Fruit fly (Drosophila melanogaster): ENCODE data around the gene CG42404.

Gene CG42404

DNA sequence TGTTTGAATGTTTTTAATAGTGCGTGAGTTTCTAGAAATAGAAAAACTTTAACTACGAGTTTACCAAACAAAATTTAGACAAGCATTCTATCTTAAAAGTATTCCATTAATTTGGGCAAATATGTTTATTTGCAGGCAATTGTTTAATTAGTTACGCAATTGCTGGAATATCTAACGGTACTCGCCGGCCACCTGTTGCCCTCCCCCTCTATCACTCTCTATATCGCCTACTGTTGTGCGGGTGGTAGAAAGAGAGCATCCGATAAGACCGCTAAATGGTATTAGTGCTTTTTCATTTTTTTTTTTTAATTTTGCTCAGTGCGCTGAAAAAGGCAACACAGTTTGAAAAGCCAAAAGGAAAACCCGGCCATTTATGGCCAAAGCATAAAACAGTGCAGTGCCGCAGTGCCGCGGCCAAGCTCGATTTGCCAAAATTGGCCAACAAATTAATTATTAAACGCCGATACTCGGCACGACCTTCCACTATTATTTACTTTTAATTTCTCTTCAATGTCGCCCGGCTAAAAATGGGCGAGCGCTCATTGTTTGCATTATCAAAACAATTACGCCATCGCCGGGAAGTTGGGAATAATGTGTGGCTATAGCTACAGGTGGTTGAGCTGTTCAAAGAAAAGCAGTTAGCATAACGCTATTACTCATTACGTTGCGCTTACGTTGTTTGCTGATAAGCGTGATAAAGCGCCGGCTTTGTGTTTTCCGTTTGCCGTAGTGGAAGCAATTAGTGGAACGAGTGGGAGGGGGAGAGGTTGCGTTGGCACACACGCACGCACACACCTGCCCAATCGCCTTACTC lies 40.1 kb downstream of the CG42404 start:
- no peak for TF ChIP-seq h (optimal IDR thresholded peaks at IDR 0.05)
- TF ChIP-seq psq (optimal IDR thresholded peaks at IDR 0.05) = no peak
- no peak for TF ChIP-seq ttk (optimal IDR thresholded peaks at IDR 0.05)
- TF ChIP-seq Myc (optimal IDR thresholded peaks at IDR 0.05) = no peak
- no peak for TF ChIP-seq Sin3A (optimal IDR thresholded peaks at IDR 0.05)
- no peak for TF ChIP-seq insv (optimal IDR thresholded peaks at IDR 0.05)

dm6 chr3R:15290642-15291118 lies 40.8 kb downstream of the CG42404 start, which contains the start of gene CG45218:
Gene CG45218, minus strand, starts transcription at chr3R:15290799.
- TF ChIP-seq insv (optimal IDR thresholded peaks at IDR 0.05) (no peak), h (optimal IDR thresholded peaks at IDR 0.05) (no peak), Sin3A (optimal IDR thresholded peaks at IDR 0.05) (no peak), psq (optimal IDR thresholded peaks at IDR 0.05) (no peak), Myc (optimal IDR thresholded peaks at IDR 0.05) (no peak), ttk (optimal IDR thresholded peaks at IDR 0.05) (no peak)

dm6 chr3R:15291551-15292223 lies 41.8 kb downstream of the CG42404 start:
- TF ChIP-seq Sin3A (optimal IDR thresholded peaks at IDR 0.05) = no peak
- TF ChIP-seq insv (optimal IDR thresholded peaks at IDR 0.05) = no peak
- TF ChIP-seq Myc (optimal IDR thresholded peaks at IDR 0.05) = no peak
- no peak for TF ChIP-seq h (optimal IDR thresholded peaks at IDR 0.05)
- TF ChIP-seq ttk (optimal IDR thresholded peaks at IDR 0.05) = no peak
- TF ChIP-seq psq (optimal IDR thresholded peaks at IDR 0.05) = no peak

DNA sequence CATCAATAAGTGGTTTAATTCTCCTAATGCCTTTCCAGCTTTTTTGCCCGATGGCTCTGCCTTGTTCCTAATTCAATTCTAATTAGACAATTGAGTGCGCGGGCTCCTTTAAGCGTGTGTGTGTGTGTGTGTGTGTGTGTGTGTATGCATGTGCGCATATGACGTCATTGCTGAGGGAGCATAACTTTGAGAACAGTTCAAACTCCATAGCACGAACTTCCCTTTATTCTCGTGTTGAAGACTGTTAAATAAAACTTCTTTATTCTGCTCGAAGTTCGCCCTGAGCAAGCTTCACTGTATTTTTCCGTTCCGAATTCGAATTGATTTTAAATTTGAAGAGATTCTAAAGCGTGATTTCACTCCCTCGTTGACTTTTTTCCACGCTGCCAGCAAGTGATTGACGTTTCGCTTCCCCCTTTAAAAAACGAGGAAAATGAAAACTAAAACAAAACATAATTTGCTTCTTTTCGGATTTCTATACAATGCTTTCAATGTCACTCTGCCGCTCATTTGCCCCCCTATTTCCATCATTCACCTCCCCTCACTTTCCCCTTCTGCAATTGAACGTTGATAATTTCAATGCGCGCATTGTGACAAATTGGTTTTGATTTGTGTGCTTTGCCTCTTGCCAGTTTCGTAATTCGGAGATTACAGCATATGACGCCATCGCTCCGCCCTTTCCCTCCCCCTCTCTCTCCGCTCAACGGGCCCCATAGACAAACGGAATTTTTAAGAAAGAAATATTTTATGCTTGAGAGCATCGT lies 42.5 kb downstream of the CG42404 start:
- TF ChIP-seq ttk (optimal IDR thresholded peaks at IDR 0.05) (no peak), insv (optimal IDR thresholded peaks at IDR 0.05) (no peak), Sin3A (optimal IDR thresholded peaks at IDR 0.05) (no peak), psq (optimal IDR thresholded peaks at IDR 0.05) (no peak), h (optimal IDR thresholded peaks at IDR 0.05) (no peak), Myc (optimal IDR thresholded peaks at IDR 0.05) (no peak)

DNA sequence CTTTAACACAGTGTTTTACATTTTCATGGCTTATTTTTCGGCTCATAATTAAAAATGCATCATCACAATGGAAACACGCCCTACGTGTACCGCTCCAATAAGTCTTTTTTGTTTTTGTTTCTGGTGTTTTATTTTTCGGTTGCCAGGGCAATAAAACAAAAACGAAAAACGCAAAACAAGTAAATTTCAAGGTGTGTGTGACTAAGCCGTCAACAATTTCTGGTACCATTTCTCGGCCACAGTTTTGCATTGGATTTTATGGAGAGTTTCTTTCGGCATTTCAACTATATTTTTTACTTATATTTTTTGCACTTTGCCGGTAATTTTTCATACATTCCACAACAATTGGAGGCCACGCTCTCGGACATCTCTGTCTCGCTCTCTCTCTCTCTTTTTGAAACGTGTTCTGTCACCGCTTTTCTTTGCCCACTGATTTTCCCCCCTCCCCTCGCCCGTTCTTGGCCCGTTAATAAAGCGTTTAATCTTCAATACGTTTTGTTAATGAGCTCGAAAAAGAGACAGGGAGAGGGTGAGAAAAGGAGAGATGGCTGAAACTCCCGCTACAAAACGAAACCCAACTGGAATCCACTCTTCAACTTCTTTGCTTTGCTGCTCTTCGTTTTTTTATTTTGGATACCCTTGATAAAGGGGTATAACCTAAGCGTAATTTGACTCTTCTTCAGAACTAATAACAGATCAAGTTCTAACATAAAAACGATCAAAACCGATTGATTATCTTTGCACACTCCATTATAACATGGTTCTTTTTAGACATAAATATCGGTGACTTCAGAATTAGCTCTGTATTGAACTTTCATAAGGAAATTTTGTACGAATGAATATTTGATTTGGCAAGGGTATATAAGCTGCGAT lies 43.3 kb downstream of the CG42404 start:
- TF ChIP-seq insv (optimal IDR thresholded peaks at IDR 0.05) = no peak
- TF ChIP-seq Sin3A (optimal IDR thresholded peaks at IDR 0.05) = no peak
- no peak for TF ChIP-seq psq (optimal IDR thresholded peaks at IDR 0.05)

DNA sequence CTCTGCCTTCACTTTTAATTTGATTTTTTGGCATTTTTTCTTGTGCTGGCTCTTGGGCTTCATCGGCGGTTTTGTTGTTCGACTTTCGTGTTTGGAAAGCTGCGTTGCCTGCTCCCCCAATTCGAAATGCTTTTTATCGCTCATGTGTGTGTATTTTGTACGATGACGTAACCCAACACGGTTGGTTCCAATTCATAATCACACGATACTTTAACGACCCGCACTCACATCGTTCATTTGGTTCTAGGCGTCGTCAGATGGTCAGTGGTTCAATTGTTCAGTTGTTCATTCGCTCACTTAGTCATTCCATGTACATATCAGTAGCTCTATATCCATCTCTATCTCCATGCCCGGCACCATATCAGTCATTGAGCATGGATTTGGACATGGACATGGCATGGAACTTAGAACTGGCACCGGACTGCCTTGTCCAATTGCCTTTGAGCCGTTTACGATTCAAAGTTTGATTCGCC lies 44.0 kb downstream of the CG42404 start:
- no peak for TF ChIP-seq psq (optimal IDR thresholded peaks at IDR 0.05)
- no peak for TF ChIP-seq h (optimal IDR thresholded peaks at IDR 0.05)
- TF ChIP-seq Sin3A (optimal IDR thresholded peaks at IDR 0.05) = no peak
- no peak for TF ChIP-seq insv (optimal IDR thresholded peaks at IDR 0.05)
- no peak for TF ChIP-seq ttk (optimal IDR thresholded peaks at IDR 0.05)
- no peak for TF ChIP-seq Myc (optimal IDR thresholded peaks at IDR 0.05)

dm6 chr3R:15297904-15298303 lies 48.0 kb downstream of the CG42404 start:
- no peak for TF ChIP-seq Sin3A (optimal IDR thresholded peaks at IDR 0.05)
- no peak for TF ChIP-seq insv (optimal IDR thresholded peaks at IDR 0.05)
- no peak for TF ChIP-seq psq (optimal IDR thresholded peaks at IDR 0.05)
- no peak for TF ChIP-seq h (optimal IDR thresholded peaks at IDR 0.05)
- no peak for TF ChIP-seq Myc (optimal IDR thresholded peaks at IDR 0.05)
- TF ChIP-seq ttk (optimal IDR thresholded peaks at IDR 0.05) = no peak

DNA sequence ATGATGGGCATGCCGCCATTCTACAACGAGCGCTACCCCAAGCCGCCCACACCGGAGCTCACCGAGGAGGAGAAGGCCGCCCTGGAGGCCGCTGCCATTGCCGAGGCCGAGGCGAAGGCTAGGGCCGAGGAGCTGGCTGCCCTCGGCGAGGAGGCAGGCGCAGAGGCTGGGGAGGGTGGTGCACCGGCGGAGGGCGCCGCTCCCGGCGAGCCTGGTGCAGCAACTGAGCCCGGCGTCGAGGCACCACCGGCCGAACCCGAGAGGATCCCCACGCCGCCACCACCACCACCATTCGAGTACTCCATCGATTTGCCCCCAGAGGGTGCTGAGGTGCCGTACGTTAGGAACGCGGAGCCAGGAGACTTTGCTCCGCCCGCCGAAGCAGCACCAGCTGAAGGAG lies 55.4 kb downstream of the CG42404 start:
- TF ChIP-seq Sin3A (optimal IDR thresholded peaks at IDR 0.05) (no peak), h (optimal IDR thresholded peaks at IDR 0.05) (no peak), insv (optimal IDR thresholded peaks at IDR 0.05) (no peak), psq (optimal IDR thresholded peaks at IDR 0.05) (no peak), ttk (optimal IDR thresholded peaks at IDR 0.05) (no peak), Myc (optimal IDR thresholded peaks at IDR 0.05) (no peak)
